1 fruit fly cellular context compared by ENCODE assay signal in the genomic region with DNA sequence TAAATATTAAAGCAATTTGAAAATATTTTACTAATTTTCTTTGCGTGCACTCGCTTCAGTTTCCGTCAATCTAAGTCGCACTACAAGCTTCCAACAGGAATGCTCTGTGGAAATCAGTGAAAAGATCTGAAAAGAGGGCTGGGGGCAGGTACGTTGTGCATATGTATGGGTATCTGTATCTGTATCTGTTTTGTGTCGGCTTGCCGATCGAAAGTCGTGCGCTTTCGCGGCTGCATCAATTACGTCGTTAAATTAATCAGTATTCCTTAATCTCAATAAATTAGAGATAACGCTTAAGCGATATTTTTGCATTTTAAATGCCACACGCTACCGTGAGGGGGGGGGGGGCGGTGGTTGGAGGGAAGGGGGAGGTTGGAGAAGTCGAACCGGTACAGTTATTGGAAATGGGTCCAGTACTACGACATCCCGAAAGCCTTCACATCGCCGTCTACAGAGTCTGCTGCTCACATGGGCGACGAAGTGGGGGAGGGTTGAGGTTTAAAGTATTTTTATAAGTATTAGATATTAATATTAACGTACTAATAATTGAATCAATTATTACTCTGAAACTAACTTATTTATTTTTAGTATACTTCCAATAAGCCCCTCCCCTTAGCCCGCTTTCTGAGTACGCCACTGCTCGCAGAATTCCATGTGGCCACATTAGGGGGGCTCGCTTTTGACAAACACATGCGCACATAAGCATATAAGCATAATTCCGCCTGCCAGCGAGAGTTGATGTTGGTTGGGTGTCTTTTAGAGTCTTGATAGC.
TF ChIP-seq lines count a peak whose summit lies in the region.

No protein-coding gene starts in this region.

TF ChIP-seq in whole organism, embryonic, 481 proteins besides CTCF, POLR2A, EP300 and RAD21 (continued from another document and continues in another):
- TF ChIP-seq odd (GFP tag; optimal IDR thresholded peaks at IDR 0.05; lab: Kevin White, UChicago) (peak; percentile 94), Bdp1 (GFP tag; optimal IDR thresholded peaks at IDR 0.05; lab: Kevin White, UChicago) (peak; percentile 68), crc (GFP tag; optimal IDR thresholded peaks at IDR 0.05; lab: Kevin White, UChicago) (peak; percentile 31), run (tag; optimal IDR thresholded peaks at IDR 0.05; lab: Kevin White, UChicago) (peak; percentile 94), Sry-δ (GFP tag; optimal IDR thresholded peaks at IDR 0.05; lab: Kevin White, UChicago) (peak; percentile 37), ham (GFP tag; IDR thresholded peaks at IDR 0.05; lab: Robert Waterston, UW) (peak; percentile 94), CG8089 (GFP tag; optimal IDR thresholded peaks at IDR 0.05; lab: Kevin White, UChicago) (peak; percentile 45), CG6689 (GFP tag; IDR thresholded peaks at IDR 0.05; lab: Robert Waterston, UW) (peak; percentile 97), wdn (GFP tag; IDR thresholded peaks at IDR 0.05; lab: Robert Waterston, UW) (peak; percentile 98), shn (GFP tag; optimal IDR thresholded peaks at IDR 0.05; lab: Kevin White, UChicago) (peak; percentile 58), CG10462 (GFP tag; optimal IDR thresholded peaks at IDR 0.05; lab: Kevin White, UChicago) (peak; percentile 89), salm (tag; optimal IDR thresholded peaks at IDR 0.05; lab: Kevin White, UChicago) (peak; percentile 93), CG3838 (GFP tag; optimal IDR thresholded peaks at IDR 0.05; lab: Kevin White, UChicago) (peak; percentile 81), disco-r (GFP tag; optimal IDR thresholded peaks at IDR 0.05; lab: Kevin White, UChicago) (no peak), CG14710 (tag; optimal IDR thresholded peaks at IDR 0.05; lab: Kevin White, UChicago) (peak; percentile 81), wek (GFP tag; optimal IDR thresholded peaks at IDR 0.05; lab: Kevin White, UChicago) (peak; percentile 83), yki (optimal IDR thresholded peaks at IDR 0.05; lab: Kevin White, UChicago) (no peak), Dip3 (GFP tag; optimal IDR thresholded peaks at IDR 0.05; lab: Kevin White, UChicago) (peak; percentile 88), Nf-YB (GFP tag; optimal IDR thresholded peaks at IDR 0.05; lab: Kevin White, UChicago) (peak; percentile 84), pfk (GFP tag; optimal IDR thresholded peaks at IDR 0.05; lab: Kevin White, UChicago) (no peak), CG12744 (GFP tag; optimal IDR thresholded peaks at IDR 0.05; lab: Kevin White, UChicago) (peak; percentile 81), pnt (GFP tag; optimal IDR thresholded peaks at IDR 0.05; lab: Kevin White, UChicago) (peak; percentile 47), dimm (GFP tag; IDR thresholded peaks at IDR 0.05; lab: Robert Waterston, UW) (peak; percentile 95), da (GFP tag; optimal IDR thresholded peaks at IDR 0.05; lab: Kevin White, UChicago) (no peak), Awh (GFP tag; IDR thresholded peaks at IDR 0.05; lab: Robert Waterston, UW) (peak; percentile 97), Tbp (GFP tag; optimal IDR thresholded peaks at IDR 0.05; lab: Kevin White, UChicago) (no peak), dan (GFP tag; IDR thresholded peaks at IDR 0.05; lab: Robert Waterston, UW) (peak; percentile 58; the same call in 1 of the 2 replicates), eve (GFP tag; optimal IDR thresholded peaks at IDR 0.05; lab: Kevin White, UChicago) (peak in 1 of 2 experiments; percentile 94), CG6175 (GFP tag; IDR thresholded peaks at IDR 0.05; lab: Robert Waterston, UW) (peak; percentile 96; the same call in 2 of the 3 replicates), CG2712 (tag; optimal IDR thresholded peaks at IDR 0.05; lab: Kevin White, UChicago) (peak; percentile 96), sna (GFP tag; IDR thresholded peaks at IDR 0.05; lab: Robert Waterston, UW; ENCODE audit: partially characterized antibody) (no peak), CG14965 (GFP tag; optimal IDR thresholded peaks at IDR 0.05; lab: Kevin White, UChicago; ENCODE audit: borderline replicate concordance) (no peak), eyg (GFP tag; optimal IDR thresholded peaks at IDR 0.05; lab: Kevin White, UChicago) (peak; percentile 49), Hsf (GFP tag; optimal IDR thresholded peaks at IDR 0.05; lab: Kevin White, UChicago) (peak; percentile 87), CG16815 (GFP tag; optimal IDR thresholded peaks at IDR 0.05; lab: Kevin White, UChicago) (peak; percentile 93), CG4820 (GFP tag; optimal IDR thresholded peaks at IDR 0.05; lab: Kevin White, UChicago) (peak; percentile 92), CG13894 (tag; optimal IDR thresholded peaks at IDR 0.05; lab: Kevin White, UChicago) (peak; percentile 97), CG11247 (GFP tag; IDR thresholded peaks at IDR 0.05; lab: Robert Waterston, UW) (peak; percentile 98), nerfin-2 (GFP tag; IDR thresholded peaks at IDR 0.05; lab: Robert Waterston, UW; ENCODE audit: partially characterized antibody) (no peak), CG8281 (tag; optimal IDR thresholded peaks at IDR 0.05; lab: Kevin White, UChicago) (peak; percentile 88), MTF-1 (GFP tag; optimal IDR thresholded peaks at IDR 0.05; lab: Kevin White, UChicago; ENCODE audit: borderline replicate concordance) (peak; percentile 93), Ravus (GFP tag; IDR thresholded peaks at IDR 0.05; lab: Robert Waterston, UW) (peak; percentile 96), CG7271 (tag; optimal IDR thresholded peaks at IDR 0.05; lab: Kevin White, UChicago) (peak; percentile 79), CG13775 (GFP tag; optimal IDR thresholded peaks at IDR 0.05; lab: Kevin White, UChicago) (peak; percentile 96), klu (GFP tag; IDR thresholded peaks at IDR 0.05; lab: Robert Waterston, UW) (peak; percentile 97), Atf6 (GFP tag; IDR thresholded peaks at IDR 0.05; lab: Robert Waterston, UW) (peak; percentile 99), D19A (tag; optimal IDR thresholded peaks at IDR 0.05; lab: Kevin White, UChicago) (peak; percentile 91), hb (GFP tag; IDR thresholded peaks at IDR 0.05; lab: Robert Waterston, UW; ENCODE audit: partially characterized antibody) (no peak), sd (tag; optimal IDR thresholded peaks at IDR 0.05; lab: Kevin White, UChicago) (peak; percentile 98), pb (GFP tag; optimal IDR thresholded peaks at IDR 0.05; lab: Kevin White, UChicago) (peak; percentile 12), jing (GFP tag; optimal IDR thresholded peaks at IDR 0.05; lab: Kevin White, UChicago) (peak; percentile 92), HmgD (GFP tag; optimal IDR thresholded peaks at IDR 0.05; lab: Kevin White, UChicago) (peak; percentile 23), zfh1 (GFP tag; IDR thresholded peaks at IDR 0.05; lab: Robert Waterston, UW) (peak; percentile 97), Aef1 (GFP tag; IDR thresholded peaks at IDR 0.05; lab: Robert Waterston, UW) (peak; percentile 97), D (optimal IDR thresholded peaks at IDR 0.05; lab: Kevin White, UChicago) (no peak), D (GFP tag; optimal IDR thresholded peaks at IDR 0.05; lab: Kevin White, UChicago) (peak; percentile 94), danr (GFP tag; IDR thresholded peaks at IDR 0.05; lab: Robert Waterston, UW) (peak; percentile 96), pita (GFP tag; optimal IDR thresholded peaks at IDR 0.05; lab: Kevin White, UChicago) (no peak), her (GFP tag; optimal IDR thresholded peaks at IDR 0.05; lab: Kevin White, UChicago) (peak; percentile 64), ATbp (GFP tag; optimal IDR thresholded peaks at IDR 0.05; lab: Kevin White, UChicago) (peak; percentile 96), schlank (tag; optimal IDR thresholded peaks at IDR 0.05; lab: Kevin White, UChicago) (peak; percentile 93), CG7928 (GFP tag; optimal IDR thresholded peaks at IDR 0.05; lab: Kevin White, UChicago) (peak; percentile 83), CG13287 (GFP tag; IDR thresholded peaks at IDR 0.05; lab: Robert Waterston, UW; ENCODE audit: partially characterized antibody) (no peak), PHDP (tag; optimal IDR thresholded peaks at IDR 0.05; lab: Kevin White, UChicago) (peak; percentile 98), CG7987 (GFP tag; optimal IDR thresholded peaks at IDR 0.05; lab: Kevin White, UChicago) (peak; percentile 93), C15 (GFP tag; IDR thresholded peaks at IDR 0.05; lab: Robert Waterston, UW) (peak; percentile 97), tup (GFP tag; optimal IDR thresholded peaks at IDR 0.05; lab: Kevin White, UChicago) (peak; percentile 87), Med (GFP tag; lab: Kevin White, UChicago) (peak; percentile 97), CG7786 (GFP tag; optimal IDR thresholded peaks at IDR 0.05; lab: Kevin White, UChicago) (peak; percentile 79), jumu (GFP tag; optimal IDR thresholded peaks at IDR 0.05; lab: Kevin White, UChicago) (peak; percentile 69), z (GFP tag; IDR thresholded peaks at IDR 0.05; lab: Robert Waterston, UW) (0 out of 3 replicates have a peak, but pooled peaks have one; percentile 54), gsb-n (tag; optimal IDR thresholded peaks at IDR 0.05; lab: Kevin White, UChicago) (peak; percentile 89), Drgx (GFP tag; IDR thresholded peaks at IDR 0.05; lab: Robert Waterston, UW) (peak; percentile 97), Usf (GFP tag; optimal IDR thresholded peaks at IDR 0.05; lab: Kevin White, UChicago) (peak; percentile 93), CG7963 (GFP tag; IDR thresholded peaks at IDR 0.05; lab: Robert Waterston, UW; ENCODE audit: partially characterized antibody) (no peak), CG18764 (GFP tag; optimal IDR thresholded peaks at IDR 0.05; lab: Kevin White, UChicago) (peak; percentile 91), dmrt99B (tag; optimal IDR thresholded peaks at IDR 0.05; lab: Kevin White, UChicago) (peak; percentile 98), pan (optimal IDR thresholded peaks at IDR 0.05; lab: Kevin White, UChicago) (no peak), pan (GFP tag; optimal IDR thresholded peaks at IDR 0.05 in 1 of 2, IDR thresholded peaks at IDR 0.05 in 1 of 2) (peak in 1 of 2 experiments; percentile 98), pzg (GFP tag; optimal IDR thresholded peaks at IDR 0.05; lab: Kevin White, UChicago) (peak; percentile 27), CG31388 (GFP tag; optimal IDR thresholded peaks at IDR 0.05; lab: Kevin White, UChicago) (peak; percentile 84), ken (GFP tag; IDR thresholded peaks at IDR 0.05; lab: Robert Waterston, UW) (peak; percentile 97), CG17361 (GFP tag; IDR thresholded peaks at IDR 0.05; lab: Robert Waterston, UW) (peak; percentile 94), CG12236 (GFP tag; optimal IDR thresholded peaks at IDR 0.05; lab: Kevin White, UChicago) (no peak), CG10431 (GFP tag; optimal IDR thresholded peaks at IDR 0.05; lab: Kevin White, UChicago) (peak; percentile 84), CG7839 (tag; optimal IDR thresholded peaks at IDR 0.05; lab: Kevin White, UChicago) (peak; percentile 97), CG4854 (GFP tag; optimal IDR thresholded peaks at IDR 0.05; lab: Kevin White, UChicago) (peak; percentile 84), H15 (GFP tag; IDR thresholded peaks at IDR 0.05; lab: Robert Waterston, UW) (peak; percentile 98), CG3726 (GFP tag; IDR thresholded peaks at IDR 0.05; lab: Robert Waterston, UW) (peak; percentile 93; the same call in 2 of the 3 replicates), CG10147 (GFP tag; optimal IDR thresholded peaks at IDR 0.05; lab: Kevin White, UChicago) (peak; percentile 98), unpg (GFP tag; optimal IDR thresholded peaks at IDR 0.05; lab: Kevin White, UChicago) (peak; percentile 97), gt (GFP tag; IDR thresholded peaks at IDR 0.05; lab: Robert Waterston, UW) (peak; percentile 93), lilli (GFP tag; optimal IDR thresholded peaks at IDR 0.05; lab: Kevin White, UChicago) (peak; percentile 97), HHEX (GFP tag; optimal IDR thresholded peaks at IDR 0.05; lab: Kevin White, UChicago) (peak; percentile 98), Nf-YA (GFP tag; IDR thresholded peaks at IDR 0.05; lab: Robert Waterston, UW) (peak; percentile 93), Mes4 (GFP tag; optimal IDR thresholded peaks at IDR 0.05; lab: Kevin White, UChicago) (peak; percentile 38), gcm (GFP tag; optimal IDR thresholded peaks at IDR 0.05; lab: Kevin White, UChicago) (peak; percentile 91), ind (GFP tag; optimal IDR thresholded peaks at IDR 0.05; lab: Kevin White, UChicago) (peak; percentile 97), onecut (GFP tag; IDR thresholded peaks at IDR 0.05; lab: Robert Waterston, UW) (peak; percentile 91), CG2202 (tag; optimal IDR thresholded peaks at IDR 0.05; lab: Kevin White, UChicago) (peak; percentile 83), Bteb2 (GFP tag; optimal IDR thresholded peaks at IDR 0.05; lab: Kevin White, UChicago) (peak; percentile 87), Gug (GFP tag; IDR thresholded peaks at IDR 0.05; lab: Robert Waterston, UW) (peak; percentile 98), fd96Cb (tag; optimal IDR thresholded peaks at IDR 0.05; lab: Kevin White, UChicago) (peak; percentile 96), ac (GFP tag; optimal IDR thresholded peaks at IDR 0.05; lab: Kevin White, UChicago) (peak; percentile 48), Bgb (GFP tag; IDR thresholded peaks at IDR 0.05; lab: Robert Waterston, UW; ENCODE audit: partially characterized antibody) (no peak), Adf1 (GFP tag; IDR thresholded peaks at IDR 0.05; lab: Robert Waterston, UW) (peak; percentile 89), CG11085 (GFP tag; IDR thresholded peaks at IDR 0.05; lab: Robert Waterston, UW) (peak; percentile 97), CG15514 (GFP tag; optimal IDR thresholded peaks at IDR 0.05; lab: Kevin White, UChicago) (peak; percentile 94), CG31441 (GFP tag; IDR thresholded peaks at IDR 0.05; lab: Robert Waterston, UW) (peak; percentile 97), al (GFP tag; IDR thresholded peaks at IDR 0.05; lab: Robert Waterston, UW) (peak; percentile 99), prd (optimal IDR thresholded peaks at IDR 0.05; lab: Kevin White, UChicago) (no peak), prd (GFP tag; IDR thresholded peaks at IDR 0.05; lab: Robert Waterston, UW) (peak; percentile 98), CG9437 (GFP tag; optimal IDR thresholded peaks at IDR 0.05; lab: Kevin White, UChicago) (peak; percentile 89), NC2α (GFP tag; optimal IDR thresholded peaks at IDR 0.05; lab: Kevin White, UChicago) (peak; percentile 27), Lim3 (GFP tag; IDR thresholded peaks at IDR 0.05; lab: Robert Waterston, UW) (peak; percentile 93), CG16863 (GFP tag; optimal IDR thresholded peaks at IDR 0.05; lab: Kevin White, UChicago) (peak; percentile 75), chm (GFP tag; IDR thresholded peaks at IDR 0.05; lab: Robert Waterston, UW) (peak; percentile 97), gcm2 (GFP tag; optimal IDR thresholded peaks at IDR 0.05; lab: Kevin White, UChicago) (peak; percentile 81), BtbVII (GFP tag; optimal IDR thresholded peaks at IDR 0.05; lab: Kevin White, UChicago) (peak; percentile 97), Scr (GFP tag; IDR thresholded peaks at IDR 0.05; lab: Robert Waterston, UW; ENCODE audit: partially characterized antibody) (no peak), CG11504 (tag; optimal IDR thresholded peaks at IDR 0.05; lab: Kevin White, UChicago) (peak; percentile 97)
